Worm (Caenorhabditis elegans) whole organism, L4 larva: Measurements from ENCODE around the gene syx-4.

Experiments used
- D1046.2 ChIP-seq: fragments of 200-800 bp; sonication (Bioruptor generic); IDR thresholded peaks from 2 replicates; pipeline ENCODE4 v1.3.6; 2022; ENCODE audit warnings: missing genetic modification characterization, missing compliant biosample characterization
- F10B5.3 ChIP-seq: sonication (generic microtip); optimal IDR thresholded peaks from 2 replicates; lab custom pipeline; 2016; ENCODE audit warnings: mild to moderate bottlenecking, missing genetic modification characterization, missing compliant biosample characterization
- F37D6.2 ChIP-seq: sonication (generic microtip); optimal IDR thresholded peaks from 2 replicates; lab custom pipeline; 2016; ENCODE audit warnings: mild to moderate bottlenecking, missing genetic modification characterization, missing compliant biosample characterization
- F49E8.2 ChIP-seq: sonication (generic microtip); optimal IDR thresholded peaks from 2 replicates; lab custom pipeline; 2016; ENCODE audit warnings: missing compliant biosample characterization, mild to moderate bottlenecking, missing genetic modification characterization, borderline replicate concordance
- T26A8.4 ChIP-seq: fragments of 200-800 bp; sonication (Bioruptor generic); IDR thresholded peaks from 2 replicates; pipeline ENCODE4 v1.3.6; 2022; ENCODE audit warnings: missing genetic modification characterization, missing compliant biosample characterization
- ZK546.5 ChIP-seq, 2 experiments: sonication (generic microtip); optimal IDR thresholded peaks; 2 replicates each; lab custom pipeline; 2017; ENCODE audit warnings: missing biosample characterization in 2 of 2, missing genetic modification characterization in 2 of 2
- aha-1 ChIP-seq: fragments of 150-350 bp; peaks from one replicate; lab custom pipeline; 2014; ENCODE audit warnings: missing biosample characterization, missing genetic modification characterization
- aly-2 ChIP-seq: sonication (generic microtip); optimal IDR thresholded peaks from 2 replicates; lab custom pipeline; 2018; ENCODE audit warnings: missing biosample characterization, missing genetic modification characterization
- arid-1 ChIP-seq: fragments of 200-800 bp; sonication (Bioruptor generic); conservative IDR thresholded peaks from 2 replicates; pipeline ENCODE4 v1.3.6; 2022; ENCODE audit warnings: missing genetic modification reagents, missing genetic modification characterization, missing compliant biosample characterization
- ceh-32 ChIP-seq: sonication (generic microtip); optimal IDR thresholded peaks from 2 replicates; lab custom pipeline; 2016; ENCODE audit warnings: mild to moderate bottlenecking, missing genetic modification characterization, missing compliant biosample characterization; ENCODE audit not compliant: poor library complexity
- ceh-44 ChIP-seq: fragments of 200-800 bp; sonication (Bioruptor generic); IDR thresholded peaks from 2 replicates; pipeline ENCODE4 v1.3.6; 2022; ENCODE audit warnings: missing genetic modification reagents, missing genetic modification characterization, missing compliant biosample characterization
- cey-2 ChIP-seq: sonication (generic microtip); optimal IDR thresholded peaks from 3 replicates; lab custom pipeline; 2017; ENCODE audit warnings: missing genetic modification characterization, mild to moderate bottlenecking, missing compliant biosample characterization, antibody characterized with exemption, borderline replicate concordance; ENCODE audit not compliant: insufficient read depth
- daf-19 ChIP-seq: fragments of 200-800 bp; sonication (Bioruptor generic); conservative IDR thresholded peaks from 2 replicates; pipeline ENCODE4 v1.3.6; 2022; ENCODE audit warnings: missing genetic modification characterization, missing compliant biosample characterization
- dmd-6 ChIP-seq: fragments of 200-800 bp; sonication (Bioruptor generic); IDR thresholded peaks from 2 replicates; pipeline ENCODE4 v1.3.6; 2022; ENCODE audit warnings: missing genetic modification reagents, missing genetic modification characterization, missing compliant biosample characterization
- dmd-8 ChIP-seq: fragments of 200-800 bp; sonication (Bioruptor generic); IDR thresholded peaks from 2 replicates; pipeline ENCODE4 v1.3.6; 2022; ENCODE audit warnings: missing genetic modification characterization, missing compliant biosample characterization
- dpl-1 ChIP-seq: fragments of 150-350 bp; optimal IDR thresholded peaks from 2 replicates; lab custom pipeline; 2014; ENCODE audit warnings: missing biosample characterization, missing genetic modification reagents, missing genetic modification characterization
- dve-1 ChIP-seq: sonication (generic microtip); optimal IDR thresholded peaks from 2 replicates; lab custom pipeline; 2017; ENCODE audit warnings: antibody characterized with exemption, mild to moderate bottlenecking, missing genetic modification characterization, missing compliant biosample characterization; ENCODE audit not compliant: insufficient read depth
- gei-8 ChIP-seq: fragments of 200-800 bp; sonication (Bioruptor generic); optimal IDR thresholded peaks from 2 replicates; lab custom pipeline; 2018; ENCODE audit warnings: mild to moderate bottlenecking, missing genetic modification characterization, missing compliant biosample characterization
- hif-1 ChIP-seq, 2 experiments: sonication (generic microtip); optimal IDR thresholded peaks; 2 replicates each; lab custom pipeline; 2016 to 2017; ENCODE audit warnings: missing compliant biosample characterization in 2 of 2, missing genetic modification characterization in 2 of 2, missing genetic modification reagents in 2 of 2, missing genotype in 2 of 2, mild to moderate bottlenecking in 1 of 2
- hlh-11 ChIP-seq: fragments of 200-800 bp; sonication (Bioruptor generic); optimal IDR thresholded peaks from 2 replicates; lab custom pipeline; 2018; ENCODE audit warnings: mild to moderate bottlenecking, missing genetic modification characterization, missing compliant biosample characterization
- hlh-30 ChIP-seq: sonication (generic microtip); optimal IDR thresholded peaks from 2 replicates; lab custom pipeline; 2017; ENCODE audit warnings: antibody characterized with exemption, mild to moderate bottlenecking, missing genetic modification characterization, missing compliant biosample characterization; ENCODE audit not compliant: insufficient read depth
- hmg-1.1 ChIP-seq: fragments of 200-800 bp; sonication (Bioruptor generic); IDR thresholded peaks from 2 replicates; pipeline ENCODE4 v1.3.6; 2022; ENCODE audit warnings: missing genetic modification reagents, missing genetic modification characterization, missing compliant biosample characterization
- lim-7 ChIP-seq: fragments of 200-800 bp; sonication (Bioruptor generic); IDR thresholded peaks from 2 replicates; pipeline ENCODE4 v1.3.6; 2022; ENCODE audit warnings: missing genetic modification characterization, missing compliant biosample characterization
- lin-1 ChIP-seq: fragments of 200-800 bp; sonication (Bioruptor generic); IDR thresholded peaks from 2 replicates; pipeline ENCODE4 v1.3.6; 2022; ENCODE audit warnings: missing genetic modification reagents, missing genetic modification characterization, missing compliant biosample characterization
- lin-13 ChIP-seq: fragments of 150-350 bp; optimal IDR thresholded peaks from 2 replicates; lab custom pipeline; 2014; ENCODE audit warnings: missing biosample characterization, missing genetic modification reagents, missing genetic modification characterization
- lin-29 ChIP-seq: fragments of 200-800 bp; sonication (Bioruptor generic); IDR thresholded peaks from 2 replicates; pipeline ENCODE4 v1.3.6; 2022; ENCODE audit warnings: missing genetic modification reagents, missing genetic modification characterization, missing compliant biosample characterization
- madf-5 ChIP-seq, 2 experiments: fragments of 200-800 bp; sonication (Bioruptor generic); IDR thresholded peaks; 2 replicates each; pipeline ENCODE4 v1.3.6; 2022; ENCODE audit warnings: missing compliant biosample characterization in 2 of 2, missing genetic modification characterization in 2 of 2
- mxl-3 ChIP-seq: fragments of 200-800 bp; sonication (Bioruptor generic); optimal IDR thresholded peaks from 2 replicates; lab custom pipeline; 2018; ENCODE audit warnings: mild to moderate bottlenecking, missing genetic modification characterization, missing compliant biosample characterization
- nhr-102 ChIP-seq: sonication (generic microtip); optimal IDR thresholded peaks from 2 replicates; lab custom pipeline; 2016; ENCODE audit warnings: mild to moderate bottlenecking, missing genetic modification characterization, moderate library complexity, missing compliant biosample characterization
- nhr-111 ChIP-seq: fragments of 200-800 bp; sonication (Bioruptor generic); optimal IDR thresholded peaks from 2 replicates; lab custom pipeline; 2018; ENCODE audit warnings: mild to moderate bottlenecking, missing genetic modification characterization, missing compliant biosample characterization
- nhr-25 ChIP-seq: sonication (generic microtip); optimal IDR thresholded peaks from 2 replicates; lab custom pipeline; 2017; ENCODE audit warnings: missing genetic modification characterization, mild to moderate bottlenecking, missing compliant biosample characterization, antibody characterized with exemption, moderate library complexity, borderline replicate concordance; ENCODE audit not compliant: insufficient read depth
- nhr-28 ChIP-seq: fragments of 150-350 bp; optimal IDR thresholded peaks from 2 replicates; lab custom pipeline; 2014; ENCODE audit warnings: missing biosample characterization, missing genetic modification characterization
- nhr-42 ChIP-seq: fragments of 200-800 bp; sonication (Bioruptor generic); IDR thresholded peaks from 2 replicates; pipeline ENCODE4 v1.3.6; 2022; ENCODE audit warnings: missing genetic modification characterization, missing compliant biosample characterization
- nhr-48 ChIP-seq: sonication (generic microtip); optimal IDR thresholded peaks from 2 replicates; lab custom pipeline; 2016; ENCODE audit warnings: mild to moderate bottlenecking, missing genetic modification characterization, missing compliant biosample characterization
- nhr-6 ChIP-seq: fragments of 150-350 bp; optimal IDR thresholded peaks from 2 replicates; lab custom pipeline; 2014; ENCODE audit warnings: missing biosample characterization, missing genetic modification characterization
- nhr-76 ChIP-seq: fragments of 150-350 bp; optimal IDR thresholded peaks from 2 replicates; lab custom pipeline; 2014; ENCODE audit warnings: missing biosample characterization, missing genetic modification characterization
- pha-4 ChIP-seq, 2 experiments: fragments of 150-350 bp in 1 of 2; fragments of 200-800 bp in 1 of 2; sonication (Bioruptor generic) in 1 of 2; IDR thresholded peaks in 1 of 2; optimal IDR thresholded peaks in 1 of 2; 2 replicates each; pipeline versions ENCODE4 v1.3.6 to Lab custom; 2014 to 2022; ENCODE audit warnings: missing genetic modification characterization in 2 of 2, missing genetic modification reagents in 2 of 2, missing biosample characterization in 1 of 2, missing compliant biosample characterization in 1 of 2
- pqm-1 ChIP-seq: sonication (generic microtip); optimal IDR thresholded peaks from 2 replicates; lab custom pipeline; 2017; ENCODE audit warnings: missing biosample characterization, missing genetic modification characterization
- rbr-2 ChIP-seq: sonication (generic microtip); optimal IDR thresholded peaks from 2 replicates; lab custom pipeline; 2016; ENCODE audit warnings: missing genotype, missing genetic modification characterization, missing compliant biosample characterization
- saeg-2 ChIP-seq: fragments of 200-800 bp; sonication (Bioruptor generic); IDR thresholded peaks from 2 replicates; pipeline ENCODE4 v1.3.6; 2022; ENCODE audit warnings: missing genetic modification reagents, missing genetic modification characterization, missing compliant biosample characterization
- snpc-1.2 ChIP-seq: fragments of 200-800 bp; sonication (Bioruptor generic); IDR thresholded peaks from 2 replicates; pipeline ENCODE4 v1.3.6; 2022; ENCODE audit warnings: missing genetic modification reagents, missing genetic modification characterization, missing compliant biosample characterization
- snpc-4 ChIP-seq: fragments of 150-350 bp; optimal IDR thresholded peaks from 2 replicates; lab custom pipeline; 2014; ENCODE audit warnings: missing biosample characterization, missing genetic modification characterization
- spr-3 ChIP-seq: fragments of 200-800 bp; sonication (Bioruptor generic); optimal IDR thresholded peaks from 2 replicates; lab custom pipeline; 2018; ENCODE audit warnings: mild to moderate bottlenecking, missing genetic modification characterization, missing compliant biosample characterization
- tra-1 ChIP-seq: fragments of 200-800 bp; sonication (Bioruptor generic); IDR thresholded peaks from 2 replicates; pipeline ENCODE4 v1.3.6; 2022; ENCODE audit warnings: missing genetic modification reagents, missing genetic modification characterization, missing compliant biosample characterization
- unc-130 ChIP-seq: sonication (generic microtip); optimal IDR thresholded peaks from 2 replicates; lab custom pipeline; 2016; ENCODE audit warnings: missing genetic modification reagents, missing genetic modification characterization, missing compliant biosample characterization
- unc-39 ChIP-seq: sonication (generic microtip); optimal IDR thresholded peaks from 2 replicates; lab custom pipeline; 2017; ENCODE audit warnings: missing biosample characterization, missing genetic modification characterization
- unc-62 ChIP-seq, 3 experiments: fragments of 150-350 bp in 1 of 3; sonication (generic microtip); optimal IDR thresholded peaks in 2 of 3; peaks in 1 of 3; 1 replicate in 1 of 3; 2 replicates in 2 of 3; lab custom pipeline; 2014 to 2017; ENCODE audit warnings: missing biosample characterization in 3 of 3, missing genetic modification characterization in 3 of 3, missing genetic modification reagents in 3 of 3, missing genotype in 1 of 3
- zag-1 ChIP-seq: fragments of 150-350 bp; optimal IDR thresholded peaks from 2 replicates; lab custom pipeline; 2014; ENCODE audit warnings: missing biosample characterization, missing genetic modification characterization
- zfp-3 ChIP-seq: fragments of 200-800 bp; sonication (Bioruptor generic); conservative IDR thresholded peaks from 2 replicates; pipeline ENCODE4 v1.3.6; 2022; ENCODE audit warnings: missing genetic modification reagents, missing genetic modification characterization, missing compliant biosample characterization
- zip-2 ChIP-seq: fragments of 150-350 bp; optimal IDR thresholded peaks from 2 replicates; lab custom pipeline; 2014; ENCODE audit warnings: missing biosample characterization, missing genetic modification characterization

syx-4 gene

ce11 chrIV:8451709-8452248, 5.3 kb upstream of the syx-4 start, which contains the start of gene eppl-1:
eppl-1 (minus strand) TSS chrIV:8451759.
- TF ChIP-seq aha-1 (tag; lab: Kevin White, UChicago) = peak; percentile 49
- no peak for TF ChIP-seq tra-1 (GFP tag; lab: Robert Waterston, UW)
- TF ChIP-seq T26A8.4 = no peak
- TF ChIP-seq unc-39 = no peak
- no peak for TF ChIP-seq lim-7 (GFP tag; lab: Robert Waterston, UW)
- TF ChIP-seq dmd-8 (GFP tag; lab: Robert Waterston, UW) = no peak
- no peak for TF ChIP-seq madf-5 (GFP tag; IDR thresholded peaks at IDR 0.05; lab: Robert Waterston, UW)
- TF ChIP-seq F49E8.2 (tag; lab: Kevin White, UChicago) = no peak
- no peak for TF ChIP-seq saeg-2 (GFP tag; lab: Robert Waterston, UW)
- no peak for TF ChIP-seq aly-2 (tag; lab: Kevin White, UChicago)
- no peak for TF ChIP-seq cey-2 (tag; lab: Kevin White, UChicago)
- no peak for TF ChIP-seq unc-62 (GFP tag; optimal IDR thresholded peaks at IDR 0.05 in 1 of 2; lab: Kevin White, UChicago)
- no peak for TF ChIP-seq unc-62 (tag; optimal IDR thresholded peaks at IDR 0.05; lab: Kevin White, UChicago)
- no peak for TF ChIP-seq D1046.2 (GFP tag; lab: Robert Waterston, UW)
- no peak for TF ChIP-seq ceh-32 (tag; lab: Kevin White, UChicago)
- TF ChIP-seq dve-1 (tag; lab: Kevin White, UChicago) = peak; percentile 38
- TF ChIP-seq hif-1 (tag; optimal IDR thresholded peaks at IDR 0.05; lab: Kevin White, UChicago) = no peak
- TF ChIP-seq pha-4 (GFP tag; IDR thresholded peaks at IDR 0.05; lab: Robert Waterston, UW) = no peak
- TF ChIP-seq pha-4 (tag; optimal IDR thresholded peaks at IDR 0.05; lab: Kevin White, UChicago) = no peak
- no peak for TF ChIP-seq F10B5.3 (tag; lab: Kevin White, UChicago)
- TF ChIP-seq rbr-2 = no peak
- TF ChIP-seq dmd-6 = peak; percentile 68
- no peak for TF ChIP-seq spr-3 (GFP tag; lab: Kevin White, UChicago)
- TF ChIP-seq ceh-44 (GFP tag; lab: Robert Waterston, UW) = no peak
- no peak for TF ChIP-seq F37D6.2 (tag; lab: Kevin White, UChicago)
- no peak for TF ChIP-seq lin-1
- no peak for TF ChIP-seq hmg-1.1 (GFP tag; lab: Robert Waterston, UW)
- no peak for TF ChIP-seq lin-29 (GFP tag; lab: Robert Waterston, UW)
- no peak for TF ChIP-seq nhr-102 (tag; lab: Kevin White, UChicago)
- no peak for TF ChIP-seq unc-130 (GFP tag; lab: Kevin White, UChicago)
- TF ChIP-seq arid-1 (GFP tag; lab: Robert Waterston, UW) = no peak
- TF ChIP-seq daf-19 (GFP tag; lab: Robert Waterston, UW) = no peak
- TF ChIP-seq nhr-42 (GFP tag; lab: Robert Waterston, UW) = no peak
- TF ChIP-seq mxl-3 (GFP tag; lab: Kevin White, UChicago) = peak; percentile 64
- no peak for TF ChIP-seq dpl-1 (GFP tag; lab: Kevin White, UChicago)
- TF ChIP-seq zfp-3 (GFP tag; lab: Robert Waterston, UW) = no peak
- TF ChIP-seq hlh-30 (tag; lab: Kevin White, UChicago) = no peak
- no peak for TF ChIP-seq nhr-76 (tag; lab: Kevin White, UChicago)
- TF ChIP-seq nhr-111 (GFP tag; lab: Kevin White, UChicago) = no peak
- TF ChIP-seq lin-13 (GFP tag; lab: Kevin White, UChicago) = no peak
- no peak for TF ChIP-seq gei-8 (GFP tag; lab: Kevin White, UChicago)
- no peak for TF ChIP-seq snpc-1.2 (GFP tag; lab: Robert Waterston, UW)
- TF ChIP-seq zip-2 = no peak
- TF ChIP-seq snpc-4 (tag; lab: Kevin White, UChicago) = no peak
- TF ChIP-seq zag-1 = no peak
- TF ChIP-seq nhr-6 = no peak
- TF ChIP-seq pqm-1 (tag; lab: Kevin White, UChicago) = peak; percentile 58
- TF ChIP-seq nhr-25 (tag; lab: Kevin White, UChicago) = no peak
- TF ChIP-seq nhr-28 (tag; lab: Kevin White, UChicago) = no peak
- TF ChIP-seq nhr-48 (tag; lab: Kevin White, UChicago) = no peak
- TF ChIP-seq hlh-11 (tag; lab: Kevin White, UChicago) = peak; percentile 55
- TF ChIP-seq ZK546.5 (tag; optimal IDR thresholded peaks at IDR 0.05; lab: Kevin White, UChicago) = no peak
